Fruit fly (Drosophila melanogaster): Measurements from ENCODE around the gene CG43169.

The CG43169 gene

DNA sequence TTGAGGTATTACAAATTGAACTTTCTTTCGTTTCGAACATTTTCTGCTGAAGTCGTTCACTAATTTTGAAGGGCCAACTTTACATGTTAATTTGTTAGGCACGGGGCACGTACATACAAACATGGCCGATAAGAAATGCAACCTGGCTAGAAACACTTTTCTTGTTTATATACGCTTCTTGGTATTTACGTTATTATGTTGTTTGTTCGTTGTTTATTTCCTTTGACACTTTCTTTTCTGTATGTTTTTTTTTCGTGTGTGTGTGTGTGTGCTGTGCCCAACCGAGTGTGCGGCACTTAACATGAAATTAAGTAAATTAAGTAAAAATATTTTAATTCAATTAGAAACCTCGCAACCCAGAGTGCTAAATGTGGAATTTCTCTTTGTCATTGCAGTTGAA is 37.2 kb upstream of the CG43169 start (continued):
- TF ChIP-seq HLH54F (GFP tag; optimal IDR thresholded peaks at IDR 0.05) (no peak), CG16815 (GFP tag; optimal IDR thresholded peaks at IDR 0.05) (no peak), bab2 (GFP tag; optimal IDR thresholded peaks at IDR 0.05) (peak; percentile 10), CG8388 (GFP tag; optimal IDR thresholded peaks at IDR 0.05) (peak; percentile 4), CG4328 (GFP tag; optimal IDR thresholded peaks at IDR 0.05) (peak; percentile 28), CG31365 (tag; optimal IDR thresholded peaks at IDR 0.05) (peak; percentile 5), Aef1 (GFP tag; IDR thresholded peaks at IDR 0.05) (no peak), CG2120 (GFP tag; optimal IDR thresholded peaks at IDR 0.05) (no peak), CG14965 (GFP tag; optimal IDR thresholded peaks at IDR 0.05; ENCODE audit: borderline replicate concordance) (no peak), CG14014 (GFP tag; IDR thresholded peaks at IDR 0.05) (no peak), row (GFP tag; IDR thresholded peaks at IDR 0.05) (no peak), Camta (GFP tag; optimal IDR thresholded peaks at IDR 0.05) (peak; percentile 18), mirr (GFP tag; optimal IDR thresholded peaks at IDR 0.05) (no peak), sens (GFP tag) (peak; percentile 85), CG30020 (tag; optimal IDR thresholded peaks at IDR 0.05) (no peak), CG17829 (tag; optimal IDR thresholded peaks at IDR 0.05) (no peak), Sry-δ (GFP tag; optimal IDR thresholded peaks at IDR 0.05) (no peak), salm (tag; optimal IDR thresholded peaks at IDR 0.05) (no peak), Lpt (GFP tag; optimal IDR thresholded peaks at IDR 0.05) (no peak), org-1 (GFP tag; optimal IDR thresholded peaks at IDR 0.05) (no peak), Usf (GFP tag; optimal IDR thresholded peaks at IDR 0.05) (no peak), Ssrp (tag; optimal IDR thresholded peaks at IDR 0.05) (no peak), fd96Cb (tag; optimal IDR thresholded peaks at IDR 0.05) (no peak), CG42726 (GFP tag; IDR thresholded peaks at IDR 0.05; ENCODE audit: partially characterized antibody) (no peak), oc (tag; optimal IDR thresholded peaks at IDR 0.05) (peak; percentile 62), CG15514 (GFP tag; optimal IDR thresholded peaks at IDR 0.05) (no peak), CG1603 (tag; optimal IDR thresholded peaks at IDR 0.05) (peak; percentile 14), CG12236 (GFP tag; optimal IDR thresholded peaks at IDR 0.05) (peak; percentile 21), Max (GFP tag; optimal IDR thresholded peaks at IDR 0.05) (no peak), CG12942 (GFP tag; optimal IDR thresholded peaks at IDR 0.05) (no peak), E2f1 (GFP tag; IDR thresholded peaks at IDR 0.05) (no peak), B-H1 (GFP tag; IDR thresholded peaks at IDR 0.05) (no peak), bbx (GFP tag; IDR thresholded peaks at IDR 0.05; ENCODE audit: partially characterized antibody) (no peak), Med (GFP tag) (peak; percentile 54), Doc3 (GFP tag; IDR thresholded peaks at IDR 0.05; ENCODE audit: partially characterized antibody) (no peak), gcm (GFP tag; optimal IDR thresholded peaks at IDR 0.05) (no peak), az2 (GFP tag; optimal IDR thresholded peaks at IDR 0.05) (no peak), Rx (GFP tag; IDR thresholded peaks at IDR 0.05) (no peak), CG33213 (GFP tag; optimal IDR thresholded peaks at IDR 0.05) (no peak), Hmr (GFP tag; optimal IDR thresholded peaks at IDR 0.05) (no peak), Sox100B (GFP tag; optimal IDR thresholded peaks at IDR 0.05) (peak; percentile 60), run (tag; optimal IDR thresholded peaks at IDR 0.05) (no peak), abd-A (tag; optimal IDR thresholded peaks at IDR 0.05) (no peak), CG1602 (GFP tag; optimal IDR thresholded peaks at IDR 0.05) (no peak), br (optimal IDR thresholded peaks at IDR 0.05) (no peak), dpn (GFP tag; optimal IDR thresholded peaks at IDR 0.05) (no peak), CG1529 (GFP tag; optimal IDR thresholded peaks at IDR 0.05) (peak; percentile 63), CG4360 (GFP tag; IDR thresholded peaks at IDR 0.05) (no peak), CG6683 (GFP tag; optimal IDR thresholded peaks at IDR 0.05) (no peak), ssp (GFP tag; IDR thresholded peaks at IDR 0.05) (no peak), CG10209 (GFP tag; optimal IDR thresholded peaks at IDR 0.05) (peak; percentile 53), Bgb (GFP tag; IDR thresholded peaks at IDR 0.05; ENCODE audit: partially characterized antibody) (no peak)

All from whole organism, embryonic.